Fruit fly (Drosophila melanogaster): Measurements from ENCODE around the gene Sec61gamma.

DNA sequence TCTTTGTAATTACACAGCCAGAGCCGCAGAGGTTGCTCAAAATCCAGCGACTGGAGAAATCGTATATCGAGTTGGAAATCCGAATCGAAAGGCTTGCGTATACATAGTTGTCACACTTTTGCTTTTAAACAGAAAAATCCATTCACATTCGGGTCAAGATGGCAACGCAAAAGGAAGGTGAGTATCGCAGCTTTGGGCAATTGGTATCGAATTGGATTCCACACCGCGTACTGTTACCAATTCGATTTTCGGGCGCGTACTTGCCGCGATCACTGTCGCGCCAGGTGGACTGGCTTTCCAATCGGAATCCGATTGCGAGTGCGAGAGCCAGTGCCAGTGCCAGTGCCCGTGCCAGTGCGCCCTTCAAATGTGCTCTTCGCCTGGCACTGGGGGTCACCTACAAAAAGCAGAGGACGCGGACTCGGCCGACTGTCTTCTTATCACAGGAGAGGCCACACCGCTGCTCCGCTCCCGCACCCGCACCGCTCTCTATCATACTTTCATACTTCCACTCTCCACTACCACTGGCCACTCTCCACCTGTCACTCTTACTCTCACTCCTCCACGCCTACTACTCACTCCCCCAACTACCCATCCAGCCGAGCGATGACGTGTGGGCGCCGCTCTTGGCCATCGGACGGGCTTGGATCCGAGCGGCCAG is 24.4 kb downstream of the Sec61gamma start:
- TF ChIP-seq Pif1A (GFP tag; optimal IDR thresholded peaks at IDR 0.05), result no peak
- no peak for TF ChIP-seq CG32121 (GFP tag; IDR thresholded peaks at IDR 0.05)
